Fruit fly (Drosophila melanogaster) whole organism, embryonic: Measurements from ENCODE around the gene CG10802.

Experiments used
- Aef1 ChIP-seq: fragments of 200-800 bp; sonication (Bioruptor generic); IDR thresholded peaks from 3 replicates; pipeline ENCODE4 v1.3.6; 2022; ENCODE audit warnings: missing biosample characterization, missing genetic modification characterization
- BtbVII ChIP-seq: fragments of 200-800 bp; sonication (Bioruptor generic); optimal IDR thresholded peaks from 3 replicates; lab custom pipeline; 2017; ENCODE audit warnings: missing biosample characterization, mild to moderate bottlenecking, missing genetic modification characterization
- CG10209 ChIP-seq: fragments of 200-800 bp; sonication (Bioruptor generic); optimal IDR thresholded peaks from 3 replicates; lab custom pipeline; 2017; ENCODE audit warnings: missing biosample characterization, mild to moderate bottlenecking, missing genetic modification characterization, missing genetic modification reagents
- CG10274 ChIP-seq: fragments of 200-800 bp; sonication (Bioruptor generic); optimal IDR thresholded peaks from 3 replicates; lab custom pipeline; 2017; ENCODE audit warnings: missing biosample characterization, mild to moderate bottlenecking, missing genetic modification characterization
- CG10543 ChIP-seq: fragments of 200-800 bp; sonication (Bioruptor generic); optimal IDR thresholded peaks from 3 replicates; lab custom pipeline; 2017; ENCODE audit warnings: missing biosample characterization, mild to moderate bottlenecking, missing genetic modification characterization, moderate library complexity
- CG11247 ChIP-seq: fragments of 200-800 bp; sonication (Bioruptor generic); IDR thresholded peaks from 2 replicates; pipeline ENCODE4 v1.3.6; 2022; ENCODE audit warnings: missing biosample characterization, missing genetic modification characterization
- CG11504 ChIP-seq: fragments of 200-800 bp; sonication (Bioruptor generic); optimal IDR thresholded peaks from 3 replicates; lab custom pipeline; 2019; ENCODE audit warnings: missing biosample characterization, mild to moderate bottlenecking, missing genetic modification characterization, moderate library complexity
- CG11695 ChIP-seq: fragments of 200-800 bp; sonication (Bioruptor generic); IDR thresholded peaks from 3 replicates; pipeline ENCODE4 v1.3.6; 2022; ENCODE audit warnings: missing biosample characterization, missing genetic modification characterization
- CG12104 ChIP-seq: fragments of 200-800 bp; sonication (Bioruptor generic); optimal IDR thresholded peaks from 3 replicates; lab custom pipeline; 2016; ENCODE audit warnings: missing biosample characterization, missing genetic modification characterization
- CG12769 ChIP-seq: fragments of 200-800 bp; sonication (Bioruptor generic); optimal IDR thresholded peaks from 2 replicates; lab custom pipeline; 2019; ENCODE audit warnings: missing biosample characterization, mild to moderate bottlenecking, missing genetic modification characterization, moderate library complexity
- CG13424 ChIP-seq: fragments of 200-800 bp; sonication (Bioruptor generic); optimal IDR thresholded peaks from 2 replicates; lab custom pipeline; 2019; ENCODE audit warnings: missing biosample characterization, mild to moderate bottlenecking, missing genetic modification characterization, moderate library complexity
- CG13624 ChIP-seq: fragments of 200-800 bp; sonication (Bioruptor generic); optimal IDR thresholded peaks from 2 replicates; lab custom pipeline; 2016; ENCODE audit warnings: missing biosample characterization, missing genetic modification characterization
- CG14441 ChIP-seq: fragments of 200-800 bp; sonication (Bioruptor generic); IDR thresholded peaks from 2 replicates; pipeline ENCODE4 v1.3.6; 2022; ENCODE audit warnings: missing biosample characterization, missing genetic modification characterization
- CG15011 ChIP-seq: fragments of 200-800 bp; sonication (Bioruptor generic); optimal IDR thresholded peaks from 3 replicates; lab custom pipeline; 2018; ENCODE audit warnings: missing biosample characterization, mild to moderate bottlenecking, missing genetic modification characterization
- CG17361 ChIP-seq: fragments of 200-800 bp; sonication (Bioruptor generic); IDR thresholded peaks from 3 replicates; pipeline ENCODE4 v1.3.6; 2022; ENCODE audit warnings: missing biosample characterization, missing genetic modification characterization
- CG18011 ChIP-seq: fragments of 200-800 bp; sonication (Bioruptor generic); optimal IDR thresholded peaks from 2 replicates; lab custom pipeline; 2017; ENCODE audit warnings: missing biosample characterization, missing genetic modification characterization, mild to moderate bottlenecking, moderate library complexity, missing genotype
- CG18599 ChIP-seq: fragments of 200-800 bp; sonication (Bioruptor generic); optimal IDR thresholded peaks from 3 replicates; lab custom pipeline; 2017; ENCODE audit warnings: missing biosample characterization, missing genetic modification characterization, mild to moderate bottlenecking, moderate library complexity, missing genetic modification reagents
- CG2120 ChIP-seq: fragments of 200-800 bp; sonication (Bioruptor generic); optimal IDR thresholded peaks from 3 replicates; lab custom pipeline; 2016; ENCODE audit warnings: missing biosample characterization, missing genetic modification characterization
- CG30431 ChIP-seq: fragments of 200-800 bp; sonication (Bioruptor generic); optimal IDR thresholded peaks from 2 replicates; lab custom pipeline; 2017; ENCODE audit warnings: missing biosample characterization, missing genetic modification characterization
- CG3281 ChIP-seq: fragments of 200-800 bp; sonication (Bioruptor generic); optimal IDR thresholded peaks from 3 replicates; lab custom pipeline; 2017; ENCODE audit warnings: missing biosample characterization, mild to moderate bottlenecking, missing genetic modification characterization
- CG34422 ChIP-seq: fragments of 200-800 bp; sonication (Bioruptor generic); IDR thresholded peaks from 3 replicates; pipeline ENCODE4 v1.3.6; 2022; ENCODE audit warnings: missing biosample characterization, missing genetic modification characterization
- CG7839 ChIP-seq: fragments of 200-800 bp; sonication (Bioruptor generic); optimal IDR thresholded peaks from 3 replicates; lab custom pipeline; 2018; ENCODE audit warnings: missing biosample characterization, mild to moderate bottlenecking, missing genetic modification characterization, moderate library complexity
- CG7928 ChIP-seq: fragments of 200-800 bp; sonication (Bioruptor generic); optimal IDR thresholded peaks from 2 replicates; lab custom pipeline; 2017; ENCODE audit warnings: missing biosample characterization, mild to moderate bottlenecking, missing genetic modification characterization
- CG8290 ChIP-seq, 3 experiments: fragments of 200-800 bp; sonication (Bioruptor generic); optimal IDR thresholded peaks; 2 replicates each; lab custom pipeline; 2016 to 2019; ENCODE audit warnings: missing biosample characterization in 3 of 3, missing genetic modification characterization in 3 of 3, mild to moderate bottlenecking in 2 of 3, moderate library complexity in 1 of 3
- CG8924 ChIP-seq: fragments of 200-800 bp; optimal IDR thresholded peaks from 3 replicates; lab custom pipeline; 2019; ENCODE audit warnings: missing biosample characterization, mild to moderate bottlenecking, missing genetic modification characterization, moderate library complexity
- CG9876 ChIP-seq: fragments of 200-800 bp; sonication (Bioruptor generic); optimal IDR thresholded peaks from 2 replicates; lab custom pipeline; 2016; ENCODE audit warnings: missing biosample characterization, missing genetic modification characterization
- D ChIP-seq, 2 experiments: fragments of 200-800 bp in 1 of 2; fragments of >200 bp in 1 of 2; sonication (Bioruptor generic) in 1 of 2; optimal IDR thresholded peaks; 2 replicates in 1 of 2; 3 replicates in 1 of 2; lab custom pipeline; 2017; ENCODE audit warnings: mild to moderate bottlenecking in 1 of 2, missing biosample characterization in 1 of 2, missing genetic modification characterization in 1 of 2, missing genetic modification reagents in 1 of 2
- Dbx ChIP-seq: fragments of 200-800 bp; sonication (Bioruptor generic); IDR thresholded peaks from 3 replicates; pipeline ENCODE4 v1.3.6; 2022; ENCODE audit warnings: missing biosample characterization, missing genetic modification characterization
- Dip3 ChIP-seq: fragments of 200-800 bp; sonication (Bioruptor generic); optimal IDR thresholded peaks from 3 replicates; lab custom pipeline; 2016; ENCODE audit warnings: missing biosample characterization, missing genetic modification characterization
- Ets65A ChIP-seq: fragments of 200-800 bp; sonication (Bioruptor generic); peaks from one replicate; lab custom pipeline; 2016; ENCODE audit warnings: missing biosample characterization, missing genetic modification characterization
- HHEX ChIP-seq: fragments of 200-800 bp; sonication (Bioruptor generic); optimal IDR thresholded peaks from 3 replicates; lab custom pipeline; 2017; ENCODE audit warnings: missing biosample characterization, mild to moderate bottlenecking, missing genetic modification characterization, missing genetic modification reagents
- Pdp1 ChIP-seq, 2 experiments: fragments of 200-800 bp; sonication (Bioruptor generic); optimal IDR thresholded peaks; 3 replicates each; lab custom pipeline; 2016; ENCODE audit warnings: missing biosample characterization in 2 of 2, missing genetic modification characterization in 2 of 2, mild to moderate bottlenecking in 1 of 2, moderate library complexity in 1 of 2
- Poxn ChIP-seq: fragments of 200-800 bp; sonication (Bioruptor generic); IDR thresholded peaks from 2 replicates; pipeline ENCODE4 v1.3.6; 2022; ENCODE audit warnings: missing biosample characterization, missing genetic modification characterization
- Ravus ChIP-seq: fragments of 200-800 bp; sonication (Bioruptor generic); IDR thresholded peaks from 2 replicates; pipeline ENCODE4 v1.3.6; 2022; ENCODE audit warnings: missing biosample characterization, missing genetic modification characterization
- Sin3A ChIP-seq: fragments of >200 bp; optimal IDR thresholded peaks from 2 replicates; lab custom pipeline; 2018
- crol ChIP-seq: fragments of 200-800 bp; sonication (Bioruptor generic); IDR thresholded peaks from 2 replicates; pipeline ENCODE4 v1.3.6; 2022; ENCODE audit warnings: missing biosample characterization, missing genetic modification characterization
- cwo ChIP-seq: fragments of 200-800 bp; sonication (Bioruptor generic); optimal IDR thresholded peaks from 3 replicates; lab custom pipeline; 2017; ENCODE audit warnings: missing biosample characterization, missing genetic modification characterization, mild to moderate bottlenecking, moderate library complexity, missing genetic modification reagents
- dan ChIP-seq: fragments of 200-800 bp; sonication (Bioruptor generic); IDR thresholded peaks from 2 replicates; pipeline ENCODE4 v1.3.6; 2022; ENCODE audit warnings: missing biosample characterization, missing genetic modification characterization
- dysf ChIP-seq: fragments of 200-800 bp; sonication (Bioruptor generic); IDR thresholded peaks from 3 replicates; pipeline ENCODE4 v1.3.6; 2022; ENCODE audit warnings: missing biosample characterization, missing genetic modification characterization
- fd102C ChIP-seq: fragments of 200-800 bp; sonication (Bioruptor generic); optimal IDR thresholded peaks from 2 replicates; lab custom pipeline; 2018; ENCODE audit warnings: missing biosample characterization, mild to moderate bottlenecking, missing genetic modification characterization, moderate library complexity
- gro ChIP-seq: fragments of 200-800 bp; sonication (Bioruptor generic); optimal IDR thresholded peaks from 2 replicates; lab custom pipeline; 2016; ENCODE audit warnings: missing biosample characterization, missing genetic modification characterization
- ken ChIP-seq: fragments of 200-800 bp; sonication (Bioruptor generic); IDR thresholded peaks from 3 replicates; pipeline ENCODE4 v1.3.6; 2022; ENCODE audit warnings: missing biosample characterization, missing genetic modification characterization
- lab ChIP-seq: fragments of 200-800 bp; sonication (Bioruptor generic); optimal IDR thresholded peaks from 3 replicates; lab custom pipeline; 2017; ENCODE audit warnings: missing biosample characterization, missing genetic modification characterization, mild to moderate bottlenecking, moderate library complexity, missing genetic modification reagents
- mirr ChIP-seq: fragments of 200-800 bp; sonication (Bioruptor generic); optimal IDR thresholded peaks from 3 replicates; lab custom pipeline; 2018; ENCODE audit warnings: missing biosample characterization, mild to moderate bottlenecking, missing genetic modification characterization
- ranshi ChIP-seq: fragments of 200-800 bp; sonication (Bioruptor generic); IDR thresholded peaks from 2 replicates; pipeline ENCODE4 v1.3.6; 2022; ENCODE audit warnings: missing biosample characterization, missing genetic modification characterization
- rib ChIP-seq: fragments of 200-800 bp; sonication (Bioruptor generic); IDR thresholded peaks from 2 replicates; pipeline ENCODE4 v1.3.6; 2022; ENCODE audit warnings: missing biosample characterization, missing genetic modification characterization
- row ChIP-seq: fragments of 200-800 bp; sonication (Bioruptor generic); IDR thresholded peaks from 3 replicates; pipeline ENCODE4 v1.3.6; 2022; ENCODE audit warnings: missing biosample characterization, missing genetic modification characterization
- sd ChIP-seq: fragments of 200-800 bp; sonication (Bioruptor generic); optimal IDR thresholded peaks from 3 replicates; lab custom pipeline; 2018; ENCODE audit warnings: missing biosample characterization, mild to moderate bottlenecking, missing genetic modification characterization, moderate library complexity
- sr ChIP-seq: fragments of 200-800 bp; sonication (Bioruptor generic); IDR thresholded peaks from 3 replicates; pipeline ENCODE4 v1.3.6; 2022; ENCODE audit warnings: missing biosample characterization, missing genetic modification characterization
- sug ChIP-seq: fragments of 200-800 bp; optimal IDR thresholded peaks from 2 replicates; lab custom pipeline; 2019; ENCODE audit warnings: missing biosample characterization, mild to moderate bottlenecking, missing genetic modification characterization, moderate library complexity
- zf30C ChIP-seq: fragments of 200-800 bp; sonication (Bioruptor generic); optimal IDR thresholded peaks from 3 replicates; lab custom pipeline; 2018; ENCODE audit warnings: missing biosample characterization, mild to moderate bottlenecking, missing genetic modification characterization

The CG10802 gene

DNA sequence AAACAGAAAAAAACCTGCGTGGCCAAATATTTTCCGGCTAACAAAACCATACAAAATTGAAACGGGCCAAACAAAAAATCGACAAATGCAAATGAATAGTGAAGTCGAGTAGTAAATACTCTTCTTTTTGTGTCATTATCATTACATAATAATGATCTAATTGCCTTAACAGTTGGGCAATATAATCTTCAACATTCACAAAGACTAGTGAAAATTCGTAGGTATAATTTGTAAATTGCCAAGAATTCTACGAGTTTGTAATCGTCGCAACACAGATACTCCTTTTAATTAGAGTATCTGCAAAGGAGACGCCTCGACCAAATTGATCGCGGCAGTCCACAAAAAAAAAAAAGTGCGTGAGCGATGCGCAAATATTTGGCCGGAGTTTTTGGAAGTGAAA lies 45.3 kb upstream of the CG10802 start (continued):
- TF ChIP-seq CG34422 (no peak), ken (no peak), CG17361 (GFP tag; lab: Robert Waterston, UW) (no peak), lab (GFP tag; lab: Kevin White, UChicago) (peak; percentile 14), sr (GFP tag; lab: Robert Waterston, UW) (no peak), CG10274 (GFP tag; lab: Kevin White, UChicago) (no peak), fd102C (no peak), HHEX (GFP tag; lab: Kevin White, UChicago) (no peak), CG13624 (GFP tag; lab: Kevin White, UChicago) (no peak), zf30C (GFP tag; lab: Kevin White, UChicago) (no peak), CG2120 (no peak), CG7839 (tag; lab: Kevin White, UChicago) (peak; percentile 14), Aef1 (GFP tag; lab: Robert Waterston, UW) (no peak), CG18599 (GFP tag; lab: Kevin White, UChicago) (no peak), Ravus (no peak), CG9876 (no peak), CG11247 (GFP tag; lab: Robert Waterston, UW) (no peak), CG18011 (GFP tag; lab: Kevin White, UChicago) (no peak), CG7928 (GFP tag; lab: Kevin White, UChicago) (no peak), Sin3A (no peak), CG12104 (GFP tag; lab: Kevin White, UChicago) (no peak), BtbVII (peak; percentile 36), CG10209 (GFP tag; lab: Kevin White, UChicago) (no peak), dan (GFP tag; lab: Robert Waterston, UW) (no peak), CG3281 (peak; percentile 7), CG13424 (tag; lab: Kevin White, UChicago) (peak; percentile 14), CG11695 (GFP tag; lab: Robert Waterston, UW) (no peak), Dip3 (no peak), D (optimal IDR thresholded peaks at IDR 0.05; lab: Kevin White, UChicago) (no peak), D (GFP tag; optimal IDR thresholded peaks at IDR 0.05; lab: Kevin White, UChicago) (no peak)
- TF ChIP-seq, all 482 proteins: peak for 24

DNA sequence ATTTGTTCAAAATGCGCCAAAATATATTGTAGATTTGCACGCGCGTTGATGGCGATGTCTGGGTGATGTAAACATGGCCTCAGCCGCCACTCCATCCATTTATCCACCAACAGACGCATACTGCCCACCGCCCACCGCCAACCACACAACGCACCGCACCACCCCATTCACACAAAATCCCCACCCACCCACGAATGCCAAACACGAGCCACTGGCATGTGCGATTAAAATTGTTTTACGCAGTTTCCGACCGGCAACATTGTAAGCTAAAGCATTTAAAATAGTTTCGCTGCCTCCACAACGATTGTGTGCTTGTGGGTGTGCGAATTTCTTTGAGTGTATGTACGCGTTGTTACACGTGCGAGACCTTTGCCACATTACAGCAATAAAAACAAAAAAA lies 42.3 kb upstream of the CG10802 start:
- peak; percentile 71 for TF ChIP-seq crol (GFP tag; lab: Robert Waterston, UW)
- 0 out of 3 replicates have a peak, but pooled peaks have one; percentile 9 for TF ChIP-seq Dbx (GFP tag; lab: Robert Waterston, UW)
- TF ChIP-seq sr (GFP tag; lab: Robert Waterston, UW): peak; percentile 82
- peak; percentile 83 for TF ChIP-seq cwo (GFP tag; lab: Kevin White, UChicago)
- no peak for TF ChIP-seq CG30431 (GFP tag; lab: Kevin White, UChicago)
- TF ChIP-seq ranshi (GFP tag; lab: Robert Waterston, UW): 0 out of 2 replicates have a peak, but pooled peaks have one; percentile 16
- TF ChIP-seq dysf: 0 out of 3 replicates have a peak, but pooled peaks have one; percentile 8
- no peak for TF ChIP-seq Poxn (GFP tag; lab: Robert Waterston, UW)
- no peak for TF ChIP-seq CG8290 (GFP tag; optimal IDR thresholded peaks at IDR 0.05; lab: Kevin White, UChicago)
- TF ChIP-seq CG8290 (tag; optimal IDR thresholded peaks at IDR 0.05; lab: Kevin White, UChicago): peak in 1 of 2 experiments; percentile 43
- peak; percentile 56; the same call in 1 of the 2 replicates for TF ChIP-seq rib (GFP tag; lab: Robert Waterston, UW)
- peak; percentile 53 for TF ChIP-seq Ets65A (GFP tag; lab: Kevin White, UChicago)
- TF ChIP-seq sug (tag; lab: Kevin White, UChicago): peak; percentile 39
- no peak for TF ChIP-seq CG8924 (tag; lab: Kevin White, UChicago)
- TF ChIP-seq CG14441 (GFP tag; lab: Robert Waterston, UW): 0 out of 2 replicates have a peak, but pooled peaks have one; percentile 18
- peak; percentile 11; the same call in 1 of the 3 replicates for TF ChIP-seq row (GFP tag; lab: Robert Waterston, UW)
- TF ChIP-seq sd (tag; lab: Kevin White, UChicago): peak; percentile 88
- TF ChIP-seq CG10543 (GFP tag; lab: Kevin White, UChicago): peak; percentile 27
- no peak for TF ChIP-seq Sin3A
- peak; percentile 24 for TF ChIP-seq lab (GFP tag; lab: Kevin White, UChicago)
- no peak for TF ChIP-seq gro (GFP tag; lab: Kevin White, UChicago)
- no peak for TF ChIP-seq CG15011 (GFP tag; lab: Kevin White, UChicago)
- TF ChIP-seq Pdp1 (GFP tag; optimal IDR thresholded peaks at IDR 0.05; lab: Kevin White, UChicago): peak in 1 of 2 experiments; percentile 3
- TF ChIP-seq CG11504 (tag; lab: Kevin White, UChicago): peak; percentile 1
- TF ChIP-seq mirr (GFP tag; lab: Kevin White, UChicago): peak; percentile 19
- TF ChIP-seq CG12769: peak; percentile 41
